Fruit fly (Drosophila melanogaster): ENCODE data around the gene CG32112.

DNA sequence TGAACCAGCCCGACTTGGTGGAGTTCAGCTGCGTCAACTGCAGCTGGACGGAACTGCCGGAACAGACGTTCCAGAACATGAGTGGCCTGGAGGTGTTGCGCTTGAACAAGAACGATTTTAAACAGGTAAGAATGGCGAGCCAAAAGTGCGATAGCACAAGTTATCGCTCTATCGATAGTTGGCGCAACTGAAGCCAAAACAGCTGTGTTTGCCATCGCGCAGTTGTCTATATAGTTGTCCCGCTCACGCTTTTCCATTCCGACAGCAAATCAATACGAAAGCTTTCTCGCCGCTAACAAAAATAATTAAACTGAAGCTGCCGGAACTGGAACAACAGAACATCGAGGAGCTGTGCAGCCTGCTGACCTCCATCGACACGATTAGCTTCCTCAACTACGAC is 53.0 kb downstream of the CG32112 start:
- no peak for TF ChIP-seq Pif1A (GFP tag; optimal IDR thresholded peaks at IDR 0.05)
- TF ChIP-seq D1 (tag; optimal IDR thresholded peaks at IDR 0.05) = no peak
- no peak for TF ChIP-seq EcR (GFP tag; optimal IDR thresholded peaks at IDR 0.05)
- TF ChIP-seq rn (GFP tag; IDR thresholded peaks at IDR 0.05) = no peak
- TF ChIP-seq CG13204 (GFP tag; optimal IDR thresholded peaks at IDR 0.05) = no peak
- TF ChIP-seq fd96Ca (GFP tag; IDR thresholded peaks at IDR 0.05) = no peak; the same call in 2 of the 3 replicates
- no peak for TF ChIP-seq Ets98B (GFP tag; IDR thresholded peaks at IDR 0.05)
- TF ChIP-seq gl (tag; optimal IDR thresholded peaks at IDR 0.05) = no peak
- no peak; the same call in 1 of the 2 replicates for TF ChIP-seq CG32121 (GFP tag; IDR thresholded peaks at IDR 0.05)
- no peak for TF ChIP-seq CG10348 (GFP tag; IDR thresholded peaks at IDR 0.05)
- no peak for TF ChIP-seq CG8301 (tag; optimal IDR thresholded peaks at IDR 0.05)
- TF ChIP-seq CG12605 (GFP tag; IDR thresholded peaks at IDR 0.05) = no peak
- TF ChIP-seq Pif1B (GFP tag; optimal IDR thresholded peaks at IDR 0.05) = no peak

Data from whole organism, pupa.